Fruit fly (Drosophila melanogaster) whole organism, wandering third instar larva: ENCODE results near the gene udt.

Source experiments
- Dfd ChIP-seq: fragments of >200 bp; optimal IDR thresholded peaks from 2 replicates; lab custom pipeline; 2017; ENCODE audit warnings: missing biosample characterization, missing genetic modification characterization
- Hr83 ChIP-seq: fragments of 200-300 bp; sonication (Bioruptor generic); optimal IDR thresholded peaks from 2 replicates; lab custom pipeline; 2016; ENCODE audit warnings: missing biosample characterization, mild to moderate bottlenecking, missing genetic modification characterization, moderate library complexity; ENCODE audit not compliant: poor library complexity, severe bottlenecking
- Myc ChIP-seq: fragments of >200 bp; optimal IDR thresholded peaks from 2 replicates; lab custom pipeline; 2017
- dl ChIP-seq, 2 experiments: fragments of 175-275, 200-275 bp in 1 of 2; fragments of 200-275 bp in 1 of 2; sonication (Bioruptor generic); optimal IDR thresholded peaks; lab custom pipeline; 2018; ENCODE audit warnings: mild to moderate bottlenecking in 2 of 2, missing biosample characterization in 2 of 2, missing genetic modification characterization in 2 of 2, moderate library complexity in 2 of 2; ENCODE audit not compliant: partially characterized antibody in 2 of 2, insufficient read depth in 1 of 2
- dmrt93B ChIP-seq: fragments of 200-800 bp; sonication (Bioruptor generic); optimal IDR thresholded peaks from 2 replicates; lab custom pipeline; 2018; ENCODE audit warnings: missing biosample characterization, mild to moderate bottlenecking, missing genetic modification characterization
- ey ChIP-seq: fragments of 200-800 bp; sonication (Bioruptor generic); optimal IDR thresholded peaks from 2 replicates; lab custom pipeline; 2016; ENCODE audit warnings: missing biosample characterization, missing genetic modification characterization
- foxo ChIP-seq, 2 experiments: fragments of 200-800 bp; sonication (Bioruptor generic); optimal IDR thresholded peaks; 2 replicates in 1 of 2; 3 replicates in 1 of 2; lab custom pipeline; 2016 to 2017; ENCODE audit warnings: missing biosample characterization in 2 of 2, missing genetic modification characterization in 2 of 2
- h ChIP-seq: fragments of 200-800 bp; sonication (Bioruptor generic); optimal IDR thresholded peaks from 3 replicates; lab custom pipeline; 2016; ENCODE audit warnings: missing biosample characterization, mild to moderate bottlenecking, missing genetic modification characterization
- jim ChIP-seq: fragments of 175-275, 200-325 bp; sonication (Bioruptor generic); optimal IDR thresholded peaks from 2 replicates; lab custom pipeline; 2016; ENCODE audit warnings: missing biosample characterization, mild to moderate bottlenecking, missing genetic modification characterization
- psq ChIP-seq: fragments of 200-800 bp; sonication (Bioruptor generic); optimal IDR thresholded peaks from 3 replicates; lab custom pipeline; 2017; ENCODE audit warnings: missing biosample characterization, mild to moderate bottlenecking, missing genetic modification characterization, moderate library complexity
- sv ChIP-seq: fragments of 200-800 bp; sonication (Bioruptor generic); optimal IDR thresholded peaks from 3 replicates; lab custom pipeline; 2016; ENCODE audit warnings: missing biosample characterization, missing genetic modification characterization
- tai ChIP-seq: sonication (Bioruptor generic); optimal IDR thresholded peaks from 2 replicates; lab custom pipeline; 2016; ENCODE audit warnings: missing biosample characterization, missing genetic modification characterization
- usp ChIP-seq: fragments of >200 bp; optimal IDR thresholded peaks from 2 replicates; lab custom pipeline; 2017; ENCODE audit warnings: missing biosample characterization, missing genetic modification characterization

- TF ChIP-seq jim (GFP tag; lab: Kevin White, UChicago) (no peak), tai (GFP tag; lab: Kevin White, UChicago) (no peak), usp (GFP tag; lab: Kevin White, UChicago) (no peak), h (no peak), Hr83 (GFP tag; lab: Kevin White, UChicago) (no peak), psq (GFP tag; lab: Kevin White, UChicago) (no peak), Dfd (GFP tag; lab: Kevin White, UChicago) (no peak), sv (GFP tag; lab: Kevin White, UChicago) (no peak), foxo (GFP tag; optimal IDR thresholded peaks at IDR 0.05; lab: Kevin White, UChicago) (no peak), dl (GFP tag; optimal IDR thresholded peaks at IDR 0.05; lab: Kevin White, UChicago; ENCODE audit: insufficient read depth in 1 of 2, partially characterized antibody in 2 of 2) (no peak), dmrt93B (no peak), ey (no peak), Myc (lab: Kevin White, UChicago) (no peak)
Measured at dm6 chr3R:23747446-23747845, 15.6 kb downstream of the udt start.
